Fruit fly (Drosophila melanogaster) whole organism, embryonic: ENCODE data around the gene CG4297.

ENCODE experiments used
- Abd-B ChIP-seq: fragments of 200-800 bp; sonication (Bioruptor generic); optimal IDR thresholded peaks from 2 replicates; lab custom pipeline; 2018; ENCODE audit warnings: missing biosample characterization, mild to moderate bottlenecking, missing genetic modification characterization, moderate library complexity
- B-H2 ChIP-seq: fragments of 200-800 bp; sonication (Bioruptor generic); optimal IDR thresholded peaks from 2 replicates; lab custom pipeline; 2018; ENCODE audit warnings: missing biosample characterization, mild to moderate bottlenecking, missing genetic modification characterization
- CG11093 ChIP-seq: fragments of 200-800 bp; sonication (Bioruptor generic); IDR thresholded peaks from 3 replicates; pipeline ENCODE4 v1.3.6; 2022; ENCODE audit warnings: missing biosample characterization, missing genetic modification characterization
- CG11696 ChIP-seq: fragments of 200-800 bp; sonication (Bioruptor generic); IDR thresholded peaks from 2 replicates; pipeline ENCODE4 v1.3.6; 2022; ENCODE audit warnings: missing biosample characterization, missing genetic modification characterization
- CG11723 ChIP-seq: fragments of 200-800 bp; sonication (Bioruptor generic); optimal IDR thresholded peaks from 2 replicates; lab custom pipeline; 2017; ENCODE audit warnings: missing biosample characterization, mild to moderate bottlenecking, missing genetic modification characterization
- CG12155 ChIP-seq: fragments of 200-800 bp; sonication (Bioruptor generic); optimal IDR thresholded peaks from 3 replicates; lab custom pipeline; 2016; ENCODE audit warnings: missing biosample characterization, missing genetic modification characterization
- CG12219 ChIP-seq: fragments of 200-800 bp; sonication (Bioruptor generic); optimal IDR thresholded peaks from 3 replicates; lab custom pipeline; 2018; ENCODE audit warnings: missing biosample characterization, mild to moderate bottlenecking, missing genetic modification characterization
- CG13424 ChIP-seq: fragments of 200-800 bp; sonication (Bioruptor generic); optimal IDR thresholded peaks from 2 replicates; lab custom pipeline; 2019; ENCODE audit warnings: missing biosample characterization, mild to moderate bottlenecking, missing genetic modification characterization, moderate library complexity
- CG14710 ChIP-seq: fragments of 200-800 bp; sonication (Bioruptor generic); optimal IDR thresholded peaks from 3 replicates; lab custom pipeline; 2019; ENCODE audit warnings: missing biosample characterization, mild to moderate bottlenecking, missing genetic modification characterization, moderate library complexity
- CG15479 ChIP-seq: fragments of 200-800 bp; sonication (Bioruptor generic); optimal IDR thresholded peaks from 3 replicates; lab custom pipeline; 2019; ENCODE audit warnings: missing biosample characterization, mild to moderate bottlenecking, missing genetic modification characterization, moderate library complexity
- CG16779 ChIP-seq: fragments of 200-800 bp; sonication (Bioruptor generic); IDR thresholded peaks from 2 replicates; pipeline ENCODE4 v1.3.6; 2022; ENCODE audit warnings: missing biosample characterization, missing genetic modification characterization
- CG16863 ChIP-seq: fragments of 200-800 bp; sonication (Bioruptor generic); optimal IDR thresholded peaks from 3 replicates; lab custom pipeline; 2016; ENCODE audit warnings: missing biosample characterization, missing genetic modification characterization
- CG30403 ChIP-seq: fragments of 200-800 bp; sonication (Bioruptor generic); optimal IDR thresholded peaks from 3 replicates; lab custom pipeline; 2016; ENCODE audit warnings: missing biosample characterization, missing genetic modification characterization
- CG31224 ChIP-seq: fragments of 200-800 bp; sonication (Bioruptor generic); IDR thresholded peaks from 2 replicates; pipeline ENCODE4 v1.3.6; 2022; ENCODE audit warnings: missing biosample characterization, missing genetic modification characterization
- CG34422 ChIP-seq: fragments of 200-800 bp; sonication (Bioruptor generic); IDR thresholded peaks from 3 replicates; pipeline ENCODE4 v1.3.6; 2022; ENCODE audit warnings: missing biosample characterization, missing genetic modification characterization
- CG4282 ChIP-seq: fragments of 200-800 bp; sonication (Bioruptor generic); optimal IDR thresholded peaks from 2 replicates; lab custom pipeline; 2016; ENCODE audit warnings: missing biosample characterization, missing genetic modification characterization
- CG6654 ChIP-seq: fragments of 200-800 bp; sonication (Bioruptor generic); optimal IDR thresholded peaks from 2 replicates; lab custom pipeline; 2017; ENCODE audit warnings: missing biosample characterization, mild to moderate bottlenecking, missing genetic modification characterization
- CG6813 ChIP-seq: fragments of 200-800 bp; sonication (Bioruptor generic); optimal IDR thresholded peaks from 2 replicates; lab custom pipeline; 2017; ENCODE audit warnings: missing biosample characterization, missing genetic modification characterization, mild to moderate bottlenecking, moderate library complexity, missing genetic modification reagents
- CG7928 ChIP-seq: fragments of 200-800 bp; sonication (Bioruptor generic); optimal IDR thresholded peaks from 2 replicates; lab custom pipeline; 2017; ENCODE audit warnings: missing biosample characterization, mild to moderate bottlenecking, missing genetic modification characterization
- CG7987 ChIP-seq: fragments of 200-800 bp; sonication (Bioruptor generic); optimal IDR thresholded peaks from 2 replicates; lab custom pipeline; 2018; ENCODE audit warnings: missing biosample characterization, mild to moderate bottlenecking, missing genetic modification characterization, moderate library complexity
- CG8281 ChIP-seq: fragments of 200-800 bp; sonication (Bioruptor generic); optimal IDR thresholded peaks from 2 replicates; lab custom pipeline; 2018; ENCODE audit warnings: missing biosample characterization, mild to moderate bottlenecking, missing genetic modification characterization, moderate library complexity
- CG8478 ChIP-seq: fragments of >200 bp; optimal IDR thresholded peaks from 2 replicates; lab custom pipeline; 2018
- Eip74EF ChIP-seq, 2 experiments: fragments of 200-800 bp in 1 of 2; fragments of >200 bp in 1 of 2; sonication (Bioruptor generic) in 1 of 2; optimal IDR thresholded peaks; 2 replicates each; lab custom pipeline; 2017 to 2019; ENCODE audit warnings: missing biosample characterization in 2 of 2, missing genetic modification characterization in 2 of 2, mild to moderate bottlenecking in 1 of 2, moderate library complexity in 1 of 2
- Ets65A ChIP-seq: fragments of 200-800 bp; sonication (Bioruptor generic); peaks from one replicate; lab custom pipeline; 2016; ENCODE audit warnings: missing biosample characterization, missing genetic modification characterization
- Fer3 ChIP-seq: fragments of 200-800 bp; sonication (Bioruptor generic); optimal IDR thresholded peaks from 2 replicates; lab custom pipeline; 2018; ENCODE audit warnings: missing biosample characterization, mild to moderate bottlenecking, missing genetic modification characterization, moderate library complexity
- Hr78 ChIP-seq, 2 experiments: fragments of 200-800 bp in 1 of 2; fragments of >200 bp in 1 of 2; sonication (Bioruptor generic) in 1 of 2; optimal IDR thresholded peaks; 2 replicates each; lab custom pipeline; 2017 to 2019; ENCODE audit warnings: missing biosample characterization in 2 of 2, missing genetic modification characterization in 2 of 2, mild to moderate bottlenecking in 1 of 2, moderate library complexity in 1 of 2
- Jarid2 ChIP-seq: fragments of 200-800 bp; sonication (Bioruptor generic); optimal IDR thresholded peaks from 3 replicates; lab custom pipeline; 2017; ENCODE audit warnings: mild to moderate bottlenecking, missing biosample characterization, missing genetic modification reagents, missing genetic modification characterization
- Lim3 ChIP-seq: fragments of 200-800 bp; sonication (Bioruptor generic); IDR thresholded peaks from 2 replicates; pipeline ENCODE4 v1.3.6; 2022; ENCODE audit warnings: missing biosample characterization, missing genetic modification characterization
- Med ChIP-seq: fragments of 200-800 bp; sonication (Bioruptor generic); peaks from one replicate; lab custom pipeline; 2016; ENCODE audit warnings: missing biosample characterization, missing genetic modification characterization, mild to moderate bottlenecking, inconsistent platforms, moderate library complexity
- Nf-YA ChIP-seq: fragments of 200-800 bp; sonication (Bioruptor generic); IDR thresholded peaks from 2 replicates; pipeline ENCODE4 v1.3.6; 2022; ENCODE audit warnings: missing biosample characterization, missing genetic modification characterization
- PHDP ChIP-seq: fragments of 200-800 bp; sonication (Bioruptor generic); optimal IDR thresholded peaks from 3 replicates; lab custom pipeline; 2018; ENCODE audit warnings: missing biosample characterization, mild to moderate bottlenecking, missing genetic modification characterization, moderate library complexity
- Ptx1 ChIP-seq: fragments of 200-800 bp; sonication (Bioruptor generic); IDR thresholded peaks from 2 replicates; pipeline ENCODE4 v1.3.6; 2022; ENCODE audit warnings: missing biosample characterization, missing genetic modification characterization
- Sin3A ChIP-seq: fragments of >200 bp; optimal IDR thresholded peaks from 2 replicates; lab custom pipeline; 2018
- Six4 ChIP-seq: fragments of 200-800 bp; sonication (Bioruptor generic); optimal IDR thresholded peaks from 2 replicates; lab custom pipeline; 2016; ENCODE audit warnings: missing biosample characterization, missing genetic modification characterization
- Sox100B ChIP-seq: fragments of 200-800 bp; sonication (Bioruptor generic); optimal IDR thresholded peaks from 3 replicates; lab custom pipeline; 2018; ENCODE audit warnings: missing biosample characterization, mild to moderate bottlenecking, missing genetic modification characterization
- bigmax ChIP-seq: fragments of 200-800 bp; sonication (Bioruptor generic); optimal IDR thresholded peaks from 2 replicates; lab custom pipeline; 2018; ENCODE audit warnings: missing biosample characterization, mild to moderate bottlenecking, missing genetic modification characterization
- cato ChIP-seq: fragments of 200-800 bp; sonication (Bioruptor generic); optimal IDR thresholded peaks from 2 replicates; lab custom pipeline; 2016; ENCODE audit warnings: missing biosample characterization, missing genetic modification characterization, borderline replicate concordance
- caup ChIP-seq: fragments of 200-800 bp; sonication (Bioruptor generic); optimal IDR thresholded peaks from 3 replicates; lab custom pipeline; 2017; ENCODE audit warnings: missing biosample characterization, mild to moderate bottlenecking, missing genetic modification characterization, moderate library complexity; ENCODE audit not compliant: severe bottlenecking
- cg ChIP-seq: fragments of 200-800 bp; sonication (Bioruptor generic); optimal IDR thresholded peaks from 3 replicates; lab custom pipeline; 2019; ENCODE audit warnings: missing biosample characterization, mild to moderate bottlenecking, missing genetic modification characterization, moderate library complexity
- corto ChIP-seq: fragments of 200-800 bp; sonication (Bioruptor generic); optimal IDR thresholded peaks from 2 replicates; lab custom pipeline; 2016; ENCODE audit warnings: missing biosample characterization, mild to moderate bottlenecking, missing genetic modification characterization, moderate library complexity
- croc ChIP-seq: fragments of 200-800 bp; sonication (Bioruptor generic); conservative IDR thresholded peaks from 3 replicates; pipeline ENCODE4 v1.3.6; 2022; ENCODE audit warnings: missing biosample characterization, missing genetic modification characterization
- crol ChIP-seq: fragments of 200-800 bp; sonication (Bioruptor generic); IDR thresholded peaks from 2 replicates; pipeline ENCODE4 v1.3.6; 2022; ENCODE audit warnings: missing biosample characterization, missing genetic modification characterization
- fd96Cb ChIP-seq: fragments of 200-800 bp; sonication (Bioruptor generic); optimal IDR thresholded peaks from 2 replicates; lab custom pipeline; 2018; ENCODE audit warnings: missing biosample characterization, mild to moderate bottlenecking, missing genetic modification characterization, moderate library complexity
- lmd ChIP-seq: fragments of 200-800 bp; sonication (Bioruptor generic); IDR thresholded peaks from 2 replicates; pipeline ENCODE4 v1.3.6; 2022; ENCODE audit warnings: missing biosample characterization, missing genetic modification characterization
- nau ChIP-seq: fragments of 200-800 bp; sonication (Bioruptor generic); optimal IDR thresholded peaks from 3 replicates; lab custom pipeline; 2017; ENCODE audit warnings: missing biosample characterization, mild to moderate bottlenecking, missing genetic modification characterization, missing genetic modification reagents
- onecut ChIP-seq: fragments of 200-800 bp; sonication (Bioruptor generic); IDR thresholded peaks from 2 replicates; pipeline ENCODE4 v1.3.6; 2022; ENCODE audit warnings: missing biosample characterization, missing genetic modification characterization
- repo ChIP-seq: fragments of 200-800 bp; sonication (Bioruptor generic); optimal IDR thresholded peaks from 2 replicates; lab custom pipeline; 2016; ENCODE audit warnings: missing biosample characterization, missing genetic modification characterization
- slp2 ChIP-seq: fragments of 200-800 bp; sonication (Bioruptor generic); optimal IDR thresholded peaks from 2 replicates; lab custom pipeline; 2016; ENCODE audit warnings: missing biosample characterization, missing genetic modification characterization
- tgo ChIP-seq: fragments of 200-800 bp; sonication (Bioruptor generic); IDR thresholded peaks from 3 replicates; pipeline ENCODE4 v1.3.6; 2022; ENCODE audit warnings: missing biosample characterization, missing genetic modification characterization
- tin ChIP-seq: fragments of 200-800 bp; sonication (Bioruptor generic); optimal IDR thresholded peaks from 3 replicates; lab custom pipeline; 2016; ENCODE audit warnings: missing biosample characterization, missing genetic modification characterization
- unpg ChIP-seq: fragments of 200-800 bp; sonication (Bioruptor generic); optimal IDR thresholded peaks from 3 replicates; lab custom pipeline; 2018; ENCODE audit warnings: missing biosample characterization, mild to moderate bottlenecking, missing genetic modification characterization, moderate library complexity

CG4297 gene

dm6 chr2L:471021-471479, 950 bp downstream of the CG4297 start (continued):
- TF ChIP-seq CG7928 (peak; percentile 6), CG15479 (GFP tag; lab: Kevin White, UChicago) (no peak), CG30403 (GFP tag; lab: Kevin White, UChicago) (peak; percentile 29), B-H2 (no peak), CG11093 (GFP tag; lab: Robert Waterston, UW) (no peak), Med (GFP tag; lab: Kevin White, UChicago) (no peak), CG14710 (tag; lab: Kevin White, UChicago) (peak; percentile 4), CG6654 (GFP tag; lab: Kevin White, UChicago) (peak; percentile 27), CG12219 (GFP tag; lab: Kevin White, UChicago) (no peak), unpg (peak; percentile 83), CG4282 (GFP tag; lab: Kevin White, UChicago) (no peak), CG7987 (no peak), cato (peak; percentile 17), crol (GFP tag; lab: Robert Waterston, UW) (peak; percentile 84), croc (GFP tag; lab: Robert Waterston, UW) (peak; percentile 18; the same call in 1 of the 3 replicates), CG31224 (GFP tag; lab: Robert Waterston, UW) (no peak), CG11696 (GFP tag; lab: Robert Waterston, UW) (no peak), repo (GFP tag; lab: Kevin White, UChicago) (no peak), Eip74EF (GFP tag; optimal IDR thresholded peaks at IDR 0.05; lab: Kevin White, UChicago) (peak in 1 of 2 experiments; percentile 25), Jarid2 (GFP tag; lab: Kevin White, UChicago) (peak; percentile 32), CG16863 (GFP tag; lab: Kevin White, UChicago) (no peak), corto (GFP tag; lab: Kevin White, UChicago) (no peak), Hr78 (GFP tag; optimal IDR thresholded peaks at IDR 0.05; lab: Kevin White, UChicago) (no peak), bigmax (GFP tag; lab: Kevin White, UChicago) (no peak), CG6813 (peak; percentile 1), CG8478 (lab: Kevin White, UChicago) (no peak), fd96Cb (tag; lab: Kevin White, UChicago) (peak; percentile 71), slp2 (GFP tag; lab: Kevin White, UChicago) (no peak), CG12155 (GFP tag; lab: Kevin White, UChicago) (peak; percentile 15), lmd (GFP tag; lab: Robert Waterston, UW) (no peak; the same call in 1 of the 2 replicates), CG34422 (GFP tag; lab: Robert Waterston, UW) (no peak), CG11723 (GFP tag; lab: Kevin White, UChicago) (peak; percentile 11), Abd-B (peak; percentile 52), tin (GFP tag; lab: Kevin White, UChicago) (peak; percentile 6), CG8281 (tag; lab: Kevin White, UChicago) (no peak), caup (peak; percentile 16), Six4 (no peak), tgo (0 out of 3 replicates have a peak, but pooled peaks have one; percentile 74), nau (GFP tag; lab: Kevin White, UChicago) (peak; percentile 20), CG16779 (GFP tag; lab: Robert Waterston, UW) (no peak), Lim3 (GFP tag; lab: Robert Waterston, UW) (no peak), Ptx1 (GFP tag; lab: Robert Waterston, UW) (0 out of 2 replicates have a peak, but pooled peaks have one; percentile 79), Nf-YA (GFP tag; lab: Robert Waterston, UW) (no peak), Sox100B (peak; percentile 64), Sin3A (lab: Kevin White, UChicago) (no peak), PHDP (tag; lab: Kevin White, UChicago) (peak; percentile 84), cg (GFP tag; lab: Kevin White, UChicago) (peak; percentile 12), Ets65A (GFP tag; lab: Kevin White, UChicago) (no peak), onecut (peak; percentile 10), CG13424 (tag; lab: Kevin White, UChicago) (peak; percentile 78), Fer3 (tag; lab: Kevin White, UChicago) (peak; percentile 73)
